Worm (Caenorhabditis elegans) whole organism, early embryonic: Measurements from ENCODE around the gene secs-1.

Experiments used
- aly-1 ChIP-seq: sonication (generic microtip); optimal IDR thresholded peaks from 2 replicates; lab custom pipeline; 2016; ENCODE audit warnings: missing genetic modification characterization, missing compliant biosample characterization
- ama-1 ChIP-seq: fragments of 150-350 bp; optimal IDR thresholded peaks from 2 replicates; lab custom pipeline; 2014
- ceh-36 ChIP-seq: sonication (generic microtip); optimal IDR thresholded peaks from 2 replicates; lab custom pipeline; 2016; ENCODE audit warnings: missing genetic modification characterization, inconsistent platforms, missing compliant biosample characterization
- flt-1 ChIP-seq: fragments of 200-800 bp; sonication (Bioruptor generic); IDR thresholded peaks from 2 replicates; pipeline ENCODE4 v1.3.6; 2022; ENCODE audit warnings: missing genetic modification characterization, missing compliant biosample characterization
- hmbx-1 ChIP-seq: sonication (generic microtip); optimal IDR thresholded peaks from 2 replicates; lab custom pipeline; 2016; ENCODE audit warnings: mild to moderate bottlenecking, missing genetic modification characterization, missing compliant biosample characterization
- hmg-4 ChIP-seq: fragments of 200-800 bp; sonication (Bioruptor generic); optimal IDR thresholded peaks from 2 replicates; lab custom pipeline; 2018; ENCODE audit warnings: mild to moderate bottlenecking, missing genetic modification characterization, missing compliant biosample characterization

ce11 chrV:10838204-10838603, 33.9 kb upstream of the secs-1 start:
- TF ChIP-seq hmg-4 (GFP tag; lab: Kevin White, UChicago), result no peak
- TF ChIP-seq flt-1 (GFP tag; lab: Robert Waterston, UW), result no peak
- TF ChIP-seq ceh-36 (tag; lab: Kevin White, UChicago), result no peak
- TF ChIP-seq ama-1 (lab: Kevin White, UChicago), result no peak
- TF ChIP-seq hmbx-1 (tag; lab: Kevin White, UChicago), result no peak
- TF ChIP-seq aly-1, result no peak
